Worm (Caenorhabditis elegans) whole organism, early embryonic: ENCODE data around the gene Y55F3BR.6.

Experiments
- B0310.2 ChIP-seq: sonication (generic microtip); optimal IDR thresholded peaks from 2 replicates; lab custom pipeline; 2016; ENCODE audit warnings: mild to moderate bottlenecking, missing genetic modification characterization, missing compliant biosample characterization
- F13C5.2 ChIP-seq: sonication (generic microtip); optimal IDR thresholded peaks from 2 replicates; lab custom pipeline; 2017; ENCODE audit warnings: mild to moderate bottlenecking, missing genetic modification characterization, inconsistent platforms, missing compliant biosample characterization
- aly-1 ChIP-seq: sonication (generic microtip); optimal IDR thresholded peaks from 2 replicates; lab custom pipeline; 2016; ENCODE audit warnings: missing genetic modification characterization, missing compliant biosample characterization
- ama-1 ChIP-seq: fragments of 150-350 bp; optimal IDR thresholded peaks from 2 replicates; lab custom pipeline; 2014
- ceh-13 ChIP-seq: fragments of 200-800 bp; sonication (Bioruptor generic); optimal IDR thresholded peaks from 2 replicates; lab custom pipeline; 2018; ENCODE audit warnings: mild to moderate bottlenecking, missing genetic modification characterization, missing compliant biosample characterization
- ceh-36 ChIP-seq: sonication (generic microtip); optimal IDR thresholded peaks from 2 replicates; lab custom pipeline; 2016; ENCODE audit warnings: missing genetic modification characterization, inconsistent platforms, missing compliant biosample characterization
- ets-7 ChIP-seq: sonication (generic microtip); optimal IDR thresholded peaks from 2 replicates; lab custom pipeline; 2016; ENCODE audit warnings: missing genotype, missing genetic modification characterization, missing compliant biosample characterization
- flt-1 ChIP-seq: fragments of 200-800 bp; sonication (Bioruptor generic); IDR thresholded peaks from 2 replicates; pipeline ENCODE4 v1.3.6; 2022; ENCODE audit warnings: missing genetic modification characterization, missing compliant biosample characterization
- hmbx-1 ChIP-seq: sonication (generic microtip); optimal IDR thresholded peaks from 2 replicates; lab custom pipeline; 2016; ENCODE audit warnings: mild to moderate bottlenecking, missing genetic modification characterization, missing compliant biosample characterization
- hmg-4 ChIP-seq: fragments of 200-800 bp; sonication (Bioruptor generic); optimal IDR thresholded peaks from 2 replicates; lab custom pipeline; 2018; ENCODE audit warnings: mild to moderate bottlenecking, missing genetic modification characterization, missing compliant biosample characterization
- hnd-1 ChIP-seq: sonication (generic microtip); optimal IDR thresholded peaks from 2 replicates; lab custom pipeline; 2016; ENCODE audit warnings: missing genetic modification characterization, missing compliant biosample characterization
- pes-1 ChIP-seq: fragments of 200-800 bp; sonication (Bioruptor generic); IDR thresholded peaks from 2 replicates; pipeline ENCODE4 v1.3.6; 2022; ENCODE audit warnings: missing genetic modification reagents, missing genetic modification characterization, missing compliant biosample characterization
- scrt-1 ChIP-seq: fragments of 200-800 bp; sonication (Bioruptor generic); IDR thresholded peaks from 2 replicates; pipeline ENCODE4 v1.3.6; 2022; ENCODE audit warnings: missing genetic modification characterization, missing compliant biosample characterization
- sea-1 ChIP-seq: fragments of 200-800 bp; sonication (Bioruptor generic); conservative IDR thresholded peaks from 2 replicates; pipeline ENCODE4 v1.3.6; 2022; ENCODE audit warnings: missing genetic modification characterization, missing compliant biosample characterization
- tbx-11 ChIP-seq: fragments of 200-800 bp; sonication (Bioruptor generic); IDR thresholded peaks from 2 replicates; pipeline ENCODE4 v1.3.6; 2022; ENCODE audit warnings: missing genetic modification characterization, missing compliant biosample characterization
- tbx-37 ChIP-seq: fragments of 200-800 bp; sonication (Bioruptor generic); conservative IDR thresholded peaks from 2 replicates; pipeline ENCODE4 v1.3.6; 2022; ENCODE audit warnings: missing genetic modification reagents, missing genetic modification characterization, missing compliant biosample characterization
- tra-4 ChIP-seq: sonication (generic microtip); optimal IDR thresholded peaks from 2 replicates; lab custom pipeline; 2017; ENCODE audit warnings: missing genetic modification characterization, missing compliant biosample characterization

Gene Y55F3BR.6

ce11 chrIV:860810-861209 is 18.9 kb upstream of the Y55F3BR.6 start:
- TF ChIP-seq tbx-37 (GFP tag; lab: Robert Waterston, UW) (no peak), B0310.2 (no peak), aly-1 (tag; lab: Kevin White, UChicago) (no peak), ama-1 (lab: Kevin White, UChicago) (no peak), hnd-1 (tag; lab: Kevin White, UChicago) (no peak), hmg-4 (GFP tag; lab: Kevin White, UChicago) (no peak), F13C5.2 (no peak), tbx-11 (GFP tag; lab: Robert Waterston, UW) (no peak)

ce11 chrIV:858630-859029 is 16.7 kb upstream of the Y55F3BR.6 start, which contains the start of gene Y55F3BR.2:
TSS of gene Y55F3BR.2 (plus strand) at chrIV:858930.
- TF ChIP-seq hmg-4 (GFP tag; lab: Kevin White, UChicago) (no peak), ceh-36 (tag; lab: Kevin White, UChicago) (no peak), tbx-37 (GFP tag; lab: Robert Waterston, UW) (no peak), F13C5.2 (no peak), aly-1 (tag; lab: Kevin White, UChicago) (no peak), ets-7 (tag; lab: Kevin White, UChicago) (no peak), flt-1 (GFP tag; lab: Robert Waterston, UW) (no peak), hmbx-1 (tag; lab: Kevin White, UChicago) (no peak), tra-4 (tag; lab: Kevin White, UChicago) (no peak), ceh-13 (GFP tag; lab: Kevin White, UChicago) (no peak), hnd-1 (tag; lab: Kevin White, UChicago) (no peak), B0310.2 (no peak), tbx-11 (GFP tag; lab: Robert Waterston, UW) (no peak), ama-1 (lab: Kevin White, UChicago) (no peak), sea-1 (GFP tag; lab: Robert Waterston, UW) (no peak), scrt-1 (GFP tag; lab: Robert Waterston, UW) (no peak)

- no peak for TF ChIP-seq sea-1 (GFP tag; lab: Robert Waterston, UW)
- no peak for TF ChIP-seq hnd-1 (tag; lab: Kevin White, UChicago)
- no peak for TF ChIP-seq hmg-4 (GFP tag; lab: Kevin White, UChicago)
- no peak for TF ChIP-seq ets-7 (tag; lab: Kevin White, UChicago)
- no peak for TF ChIP-seq tra-4 (tag; lab: Kevin White, UChicago)
- TF ChIP-seq F13C5.2: no peak
- TF ChIP-seq ceh-36 (tag; lab: Kevin White, UChicago): peak; percentile 77
- no peak for TF ChIP-seq ceh-13 (GFP tag; lab: Kevin White, UChicago)
- TF ChIP-seq aly-1 (tag; lab: Kevin White, UChicago): no peak
Observed at ce11 chrIV:856038-856437, 14.1 kb upstream of the Y55F3BR.6 start.

ce11 chrIV:855483-855882 is 13.6 kb upstream of the Y55F3BR.6 start:
- TF ChIP-seq sea-1 (GFP tag; lab: Robert Waterston, UW): no peak
- no peak for TF ChIP-seq ama-1 (lab: Kevin White, UChicago)
- no peak for TF ChIP-seq aly-1 (tag; lab: Kevin White, UChicago)
- TF ChIP-seq scrt-1 (GFP tag; lab: Robert Waterston, UW): no peak
- no peak for TF ChIP-seq hnd-1 (tag; lab: Kevin White, UChicago)
- TF ChIP-seq F13C5.2: no peak
- no peak for TF ChIP-seq hmbx-1 (tag; lab: Kevin White, UChicago)
- TF ChIP-seq tra-4 (tag; lab: Kevin White, UChicago): no peak
- TF ChIP-seq B0310.2: no peak
- TF ChIP-seq pes-1 (GFP tag; lab: Robert Waterston, UW): no peak
- TF ChIP-seq ceh-13 (GFP tag; lab: Kevin White, UChicago): no peak
- no peak for TF ChIP-seq tbx-37 (GFP tag; lab: Robert Waterston, UW)
- no peak for TF ChIP-seq flt-1 (GFP tag; lab: Robert Waterston, UW)
- no peak for TF ChIP-seq tbx-11 (GFP tag; lab: Robert Waterston, UW)
- TF ChIP-seq hmg-4 (GFP tag; lab: Kevin White, UChicago): no peak
- no peak for TF ChIP-seq ceh-36 (tag; lab: Kevin White, UChicago)

- no peak for TF ChIP-seq sea-1 (GFP tag; lab: Robert Waterston, UW)
Observed at ce11 chrIV:854357-855269, 12.7 kb upstream of the Y55F3BR.6 start, which contains the start of the genes lem-4 and Y55F3BR.11. TSS of gene lem-4 (minus strand) at chrIV:854780. TSS of gene Y55F3BR.11 (plus strand) at chrIV:855219.

ce11 chrIV:848207-848606 is 6.3 kb upstream of the Y55F3BR.6 start:
- TF ChIP-seq hmg-4 (GFP tag; lab: Kevin White, UChicago) (no peak), F13C5.2 (no peak), B0310.2 (no peak), flt-1 (GFP tag; lab: Robert Waterston, UW) (no peak), scrt-1 (GFP tag; lab: Robert Waterston, UW) (no peak), hmbx-1 (tag; lab: Kevin White, UChicago) (no peak), tbx-11 (GFP tag; lab: Robert Waterston, UW) (no peak), ceh-36 (tag; lab: Kevin White, UChicago) (no peak)

ce11 chrIV:845198-845597 is 3.3 kb upstream of the Y55F3BR.6 start, which contains the start of gene lgc-33:
TSS of gene lgc-33 (plus strand) at chrIV:845498.
- no peak for TF ChIP-seq F13C5.2
- no peak for TF ChIP-seq flt-1 (GFP tag; lab: Robert Waterston, UW)
- no peak for TF ChIP-seq hnd-1 (tag; lab: Kevin White, UChicago)
- no peak for TF ChIP-seq aly-1 (tag; lab: Kevin White, UChicago)
- TF ChIP-seq ceh-13 (GFP tag; lab: Kevin White, UChicago): no peak
- no peak for TF ChIP-seq ets-7 (tag; lab: Kevin White, UChicago)
- no peak for TF ChIP-seq ama-1 (lab: Kevin White, UChicago)
- TF ChIP-seq tbx-37 (GFP tag; lab: Robert Waterston, UW): no peak
- no peak for TF ChIP-seq scrt-1 (GFP tag; lab: Robert Waterston, UW)
- TF ChIP-seq sea-1 (GFP tag; lab: Robert Waterston, UW): no peak
- TF ChIP-seq ceh-36 (tag; lab: Kevin White, UChicago): no peak
- no peak for TF ChIP-seq B0310.2
- no peak for TF ChIP-seq pes-1 (GFP tag; lab: Robert Waterston, UW)
- no peak for TF ChIP-seq tbx-11 (GFP tag; lab: Robert Waterston, UW)
